Worm (Caenorhabditis elegans) whole organism, L1 larva: ENCODE data around the gene rnp-5.

Source experiments
- C34B4.2 ChIP-seq: sonication (generic microtip); optimal IDR thresholded peaks from 2 replicates; lab custom pipeline; 2017; ENCODE audit warnings: mild to moderate bottlenecking, missing genetic modification characterization, missing compliant biosample characterization
- aha-1 ChIP-seq: fragments of 150-350 bp; optimal IDR thresholded peaks from 2 replicates; lab custom pipeline; 2014; ENCODE audit warnings: missing biosample characterization, missing genetic modification characterization
- ces-1 ChIP-seq: fragments of 150-350 bp; optimal IDR thresholded peaks from 2 replicates; lab custom pipeline; 2014; ENCODE audit warnings: missing biosample characterization, missing genetic modification reagents, missing genetic modification characterization
- egl-27 ChIP-seq, 2 experiments: fragments of 150-350 bp in 1 of 2; sonication (generic microtip); optimal IDR thresholded peaks; 3 replicates each; lab custom pipeline; 2017 to 2018; ENCODE audit warnings: missing biosample characterization in 2 of 2, missing genetic modification characterization in 2 of 2, missing genetic modification reagents in 2 of 2
- fos-1 ChIP-seq: fragments of 150-350 bp; optimal IDR thresholded peaks from 2 replicates; lab custom pipeline; 2014; ENCODE audit warnings: missing biosample characterization, missing genetic modification characterization
- jun-1 ChIP-seq: fragments of 150-350 bp; optimal IDR thresholded peaks from 2 replicates; lab custom pipeline; 2014; ENCODE audit warnings: missing biosample characterization, missing genetic modification reagents, missing genetic modification characterization
- nhr-77 ChIP-seq: fragments of 150-350 bp; optimal IDR thresholded peaks from 2 replicates; lab custom pipeline; 2014; ENCODE audit warnings: missing biosample characterization, missing genetic modification characterization
- pag-3 ChIP-seq: sonication (generic microtip); optimal IDR thresholded peaks from 2 replicates; lab custom pipeline; 2017; ENCODE audit warnings: missing genetic modification characterization, mild to moderate bottlenecking, missing compliant biosample characterization, antibody characterized with exemption, borderline replicate concordance; ENCODE audit not compliant: insufficient read depth
- rnt-1 ChIP-seq: sonication (generic microtip); optimal IDR thresholded peaks from 2 replicates; lab custom pipeline; 2016; ENCODE audit warnings: mild to moderate bottlenecking, missing genetic modification characterization, moderate library complexity, missing compliant biosample characterization
- skn-1 ChIP-seq: fragments of 150-350 bp; optimal IDR thresholded peaks from 2 replicates; lab custom pipeline; 2014; ENCODE audit warnings: missing biosample characterization, missing genetic modification characterization
- snpc-4 ChIP-seq: fragments of 150-350 bp; optimal IDR thresholded peaks from 2 replicates; lab custom pipeline; 2014; ENCODE audit warnings: missing biosample characterization, missing genetic modification characterization
- snu-23 ChIP-seq: sonication (generic microtip); optimal IDR thresholded peaks from 2 replicates; lab custom pipeline; 2016; ENCODE audit warnings: missing genetic modification characterization, missing compliant biosample characterization
- ztf-11 ChIP-seq, 2 experiments: sonication (generic microtip); optimal IDR thresholded peaks; 2 replicates each; lab custom pipeline; 2016 to 2017; ENCODE audit warnings: missing genetic modification characterization in 2 of 2, missing biosample characterization in 1 of 2, missing compliant biosample characterization in 1 of 2

DNA sequence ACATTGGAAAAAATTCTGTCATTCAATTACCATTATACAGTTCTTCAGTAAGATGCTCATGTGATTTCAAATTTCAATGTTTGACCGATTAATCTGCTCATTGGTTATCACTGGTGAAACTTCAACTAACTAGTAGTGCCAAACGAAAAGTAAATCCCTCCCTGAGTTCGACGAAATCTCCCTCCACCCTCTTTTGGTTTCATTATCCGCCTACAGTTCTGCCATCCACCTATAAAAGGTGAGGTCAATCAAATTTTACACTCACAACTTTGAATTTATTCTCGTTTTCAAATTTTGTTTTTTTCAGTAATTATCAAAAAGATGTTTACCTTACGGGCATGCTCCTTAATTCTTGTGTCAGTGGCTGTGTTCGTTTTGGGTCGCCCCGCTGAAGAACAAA, 11.1 kb downstream of the rnp-5 start, which contains the start of gene far-8:
- TF ChIP-seq nhr-77, result no peak
- no peak for TF ChIP-seq skn-1
- no peak for TF ChIP-seq aha-1 (tag; lab: Kevin White, UChicago)
- no peak for TF ChIP-seq snu-23 (GFP tag; lab: Kevin White, UChicago)
- TF ChIP-seq egl-27 (tag; optimal IDR thresholded peaks at IDR 0.05; lab: Kevin White, UChicago), result no peak
- no peak for TF ChIP-seq fos-1
- no peak for TF ChIP-seq rnt-1 (tag; lab: Kevin White, UChicago)
- TF ChIP-seq ztf-11 (tag; optimal IDR thresholded peaks at IDR 0.05; lab: Kevin White, UChicago), result no peak
- no peak for TF ChIP-seq snpc-4 (tag; lab: Kevin White, UChicago)
- no peak for TF ChIP-seq C34B4.2 (tag; lab: Kevin White, UChicago)
- TF ChIP-seq ces-1, result no peak
- no peak for TF ChIP-seq pag-3
- no peak for TF ChIP-seq jun-1 (tag; lab: Kevin White, UChicago)
